Worm (Caenorhabditis elegans) whole organism, L3 larva: ENCODE data around the gene srlf-10.

Experiments used
- ceh-16 ChIP-seq: sonication (generic microtip); optimal IDR thresholded peaks from 2 replicates; lab custom pipeline; 2017; ENCODE audit warnings: missing biosample characterization, missing genetic modification characterization
- elt-2 ChIP-seq: sonication (generic microtip); optimal IDR thresholded peaks from 2 replicates; lab custom pipeline; 2016; ENCODE audit warnings: missing genetic modification reagents, mild to moderate bottlenecking, missing genetic modification characterization, missing compliant biosample characterization
- fkh-2 ChIP-seq: fragments of 150-350 bp; optimal IDR thresholded peaks from 2 replicates; lab custom pipeline; 2014; ENCODE audit warnings: missing biosample characterization, missing genetic modification reagents, missing genetic modification characterization
- jun-1 ChIP-seq: fragments of 150-350 bp; optimal IDR thresholded peaks from 2 replicates; lab custom pipeline; 2014; ENCODE audit warnings: missing biosample characterization, missing genetic modification reagents, missing genetic modification characterization
- nfya-1 ChIP-seq: sonication (generic microtip); optimal IDR thresholded peaks from 2 replicates; lab custom pipeline; 2017; ENCODE audit warnings: missing genetic modification characterization, mild to moderate bottlenecking, missing compliant biosample characterization, antibody characterized with exemption, moderate library complexity; ENCODE audit not compliant: insufficient read depth
- skn-1 ChIP-seq: fragments of 150-350 bp; optimal IDR thresholded peaks from 2 replicates; lab custom pipeline; 2014; ENCODE audit warnings: missing biosample characterization, missing genetic modification characterization
- snpc-4 ChIP-seq: fragments of 150-350 bp; optimal IDR thresholded peaks from 2 replicates; lab custom pipeline; 2014; ENCODE audit warnings: missing biosample characterization, missing genetic modification characterization
- ztf-4 ChIP-seq: fragments of 150-350 bp; optimal IDR thresholded peaks from 2 replicates; lab custom pipeline; 2014; ENCODE audit warnings: missing biosample characterization, missing genetic modification characterization

- no peak for TF ChIP-seq fkh-2 (tag; lab: Kevin White, UChicago)
- no peak for TF ChIP-seq jun-1 (tag; lab: Kevin White, UChicago)
- no peak for TF ChIP-seq ztf-4
- no peak for TF ChIP-seq elt-2 (tag; lab: Kevin White, UChicago)
- no peak for TF ChIP-seq nfya-1 (tag; lab: Kevin White, UChicago)
- TF ChIP-seq ceh-16 (tag; lab: Kevin White, UChicago) = no peak
- no peak for TF ChIP-seq snpc-4 (tag; lab: Kevin White, UChicago)
- TF ChIP-seq skn-1 (tag; lab: Kevin White, UChicago) = no peak
These were observed 33.6 kb downstream of the srlf-10 start, which contains the start of gene F45G2.8 for ce11 chrIII:13435570-13435969.
